Worm (Caenorhabditis elegans): ENCODE measurements around the gene Y17G9B.2.

Gene Y17G9B.2

DNA sequence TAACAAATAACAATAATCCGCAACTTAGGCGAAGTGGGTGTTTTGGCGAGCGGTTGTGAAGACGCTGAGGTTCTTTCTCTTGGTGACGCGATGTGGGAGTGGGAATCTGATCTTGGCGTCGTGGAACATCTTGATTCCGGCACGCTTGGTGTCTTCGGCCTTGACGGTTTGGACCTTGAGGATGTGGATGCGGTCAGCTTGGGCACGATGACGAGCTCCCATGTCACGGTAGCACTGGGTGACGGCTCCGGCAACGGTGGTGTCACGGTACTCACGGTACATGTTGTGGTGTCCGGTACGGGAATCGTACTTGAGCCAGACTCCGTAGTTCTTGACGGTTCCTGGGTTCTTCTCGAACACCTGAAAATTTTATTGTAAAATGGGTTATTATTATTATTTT is 14.8 kb upstream of the Y17G9B.2 start:
- TF ChIP-seq nfyb-1 (GFP tag; IDR thresholded peaks at IDR 0.05) (peak; percentile 5; the same call in 1 of the 2 replicates), lir-1 (GFP tag; conservative IDR thresholded peaks at IDR 0.05) (no peak), egrh-3 (GFP tag; IDR thresholded peaks at IDR 0.05) (0 out of 2 replicates have a peak, but pooled peaks have one; percentile 4), snpc-1.1 (tag; optimal IDR thresholded peaks at IDR 0.05; ENCODE audit: insufficient read depth) (no peak), him-1 (tag; optimal IDR thresholded peaks at IDR 0.05) (no peak), F55B11.4 (tag; optimal IDR thresholded peaks at IDR 0.05; ENCODE audit: borderline replicate concordance, insufficient read depth) (no peak), ztf-28 (GFP tag; IDR thresholded peaks at IDR 0.05) (no peak), snpc-1.3 (tag; optimal IDR thresholded peaks at IDR 0.05; ENCODE audit: insufficient read depth) (no peak), lag-1 (GFP tag; IDR thresholded peaks at IDR 0.05) (no peak), aptf-2 (GFP tag; conservative IDR thresholded peaks at IDR 0.05) (no peak), B0336.3 (GFP tag; IDR thresholded peaks at IDR 0.05) (no peak), zfh-2 (GFP tag; conservative IDR thresholded peaks at IDR 0.05) (peak; percentile 75), Y79H2A.3 (GFP tag; conservative IDR thresholded peaks at IDR 0.05) (no peak)

DNA sequence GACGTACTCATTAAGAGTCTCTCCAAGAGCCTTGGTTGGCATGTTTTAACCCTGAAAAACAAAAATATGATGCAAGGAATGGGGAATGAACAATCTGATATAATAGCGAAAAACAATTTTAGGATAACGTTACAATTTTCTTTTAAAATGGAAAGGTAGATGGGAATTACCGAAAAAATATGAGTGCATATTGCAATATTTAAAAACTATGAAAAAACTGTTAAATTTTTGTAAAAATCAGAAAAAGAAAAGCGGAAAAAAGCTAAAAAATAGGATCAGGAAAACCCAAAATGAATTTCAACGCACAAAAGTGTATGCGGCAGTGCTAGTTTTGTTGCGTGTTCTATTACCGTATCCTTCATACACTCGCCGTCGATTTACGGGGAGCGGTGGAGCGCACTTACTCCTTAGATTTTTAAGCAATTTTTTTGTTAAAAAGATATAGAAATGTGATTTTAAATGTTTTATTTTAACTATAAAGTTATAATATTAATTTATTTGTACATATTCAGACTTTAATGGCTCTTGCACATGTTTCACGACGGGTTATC is 14.1 kb upstream of the Y17G9B.2 start, which contains the start of the genes rpl-20 and Y17G9B.5:
Gene rpl-20 (minus strand): TSS at position 51 of the 551 bp plus-strand sequence.
Gene Y17G9B.5 (plus strand): TSS at position 513 of the 551 bp plus-strand sequence.
- TF ChIP-seq ztf-22 (GFP tag; optimal IDR thresholded peaks at IDR 0.05): peak; percentile 98
- peak; percentile 84 for TF ChIP-seq tbp1 (GFP tag; optimal IDR thresholded peaks at IDR 0.05)
- TF ChIP-seq nhr-179 (tag; optimal IDR thresholded peaks at IDR 0.05): no peak
- TF ChIP-seq K11D2.4 (GFP tag; IDR thresholded peaks at IDR 0.05): peak; percentile 100
- peak; percentile 100 for TF ChIP-seq attf-5 (GFP tag; optimal IDR thresholded peaks at IDR 0.05)
- TF ChIP-seq tbx-9 (tag; optimal IDR thresholded peaks at IDR 0.05; ENCODE audit: borderline replicate concordance): peak; percentile 42
- peak; percentile 90 for TF ChIP-seq mel-28 (tag; optimal IDR thresholded peaks at IDR 0.05; ENCODE audit: borderline replicate concordance)
- TF ChIP-seq zim-3 (tag; optimal IDR thresholded peaks at IDR 0.05): peak; percentile 84
- TF ChIP-seq die-1 (tag; optimal IDR thresholded peaks at IDR 0.05): peak; percentile 91
- peak; percentile 78 for TF ChIP-seq dpff-1 (tag; optimal IDR thresholded peaks at IDR 0.05)
- peak; percentile 99 for TF ChIP-seq K12H6.12 (tag; optimal IDR thresholded peaks at IDR 0.05)
- peak; percentile 96 for TF ChIP-seq nhr-27 (tag; optimal IDR thresholded peaks at IDR 0.05)
- peak; percentile 80 for TF ChIP-seq akir-1 (GFP tag; optimal IDR thresholded peaks at IDR 0.05)
- TF ChIP-seq F39B2.1 (GFP tag; IDR thresholded peaks at IDR 0.05): peak; percentile 92
- TF ChIP-seq madf-8 (GFP tag; conservative IDR thresholded peaks at IDR 0.05): peak; percentile 94
- TF ChIP-seq ama-1 (optimal IDR thresholded peaks at IDR 0.05): peak; percentile 50
- TF ChIP-seq ama-1 (GFP tag; optimal IDR thresholded peaks at IDR 0.05): peak; percentile 71 to 88
- peak; percentile 99 for TF ChIP-seq lin-54 (GFP tag; optimal IDR thresholded peaks at IDR 0.05)
- peak; percentile 97 for TF ChIP-seq hrde-1 (tag; optimal IDR thresholded peaks at IDR 0.05; ENCODE audit: borderline replicate concordance)
- peak; percentile 90 for TF ChIP-seq lin-26 (GFP tag; IDR thresholded peaks at IDR 0.05)
- TF ChIP-seq efl-1 (GFP tag; optimal IDR thresholded peaks at IDR 0.05): peak; percentile 93
- peak; percentile 100 for TF ChIP-seq Y53G8AR.9 (GFP tag; conservative IDR thresholded peaks at IDR 0.05)
- peak; percentile 100 for TF ChIP-seq tlf-1 (GFP tag; optimal IDR thresholded peaks at IDR 0.05)
- peak; percentile 100 for TF ChIP-seq B0336.3 (GFP tag; IDR thresholded peaks at IDR 0.05)
- TF ChIP-seq aptf-3 (GFP tag; IDR thresholded peaks at IDR 0.05): 0 out of 2 replicates have a peak, but pooled peaks have one; percentile 37
- TF ChIP-seq him-1 (tag; optimal IDR thresholded peaks at IDR 0.05): peak; percentile 96
- TF ChIP-seq ztf-6 (GFP tag; IDR thresholded peaks at IDR 0.05): peak; percentile 98
- peak; percentile 98 for TF ChIP-seq egl-44 (GFP tag; IDR thresholded peaks at IDR 0.05)
- peak; percentile 95 to 97 for TF ChIP-seq let-607 (tag; optimal IDR thresholded peaks at IDR 0.05)
- TF ChIP-seq lir-1 (GFP tag; conservative IDR thresholded peaks at IDR 0.05): peak; percentile 99
- TF ChIP-seq nhr-90 (tag; optimal IDR thresholded peaks at IDR 0.05): peak; percentile 93
- TF ChIP-seq mes-4 (tag; optimal IDR thresholded peaks at IDR 0.05): peak; percentile 88
- TF ChIP-seq nfya-2 (GFP tag; IDR thresholded peaks at IDR 0.05): peak; percentile 95
- peak; percentile 97 for TF ChIP-seq B0019.2 (GFP tag; conservative IDR thresholded peaks at IDR 0.05)
- peak; percentile 69 for TF ChIP-seq T26A5.8 (tag; optimal IDR thresholded peaks at IDR 0.05)
- TF ChIP-seq athp-1 (tag; optimal IDR thresholded peaks at IDR 0.05): peak; percentile 100

Data from whole organism, young adult.